Worm (Caenorhabditis elegans): ENCODE data around the gene Y69A2AR.24.

DNA sequence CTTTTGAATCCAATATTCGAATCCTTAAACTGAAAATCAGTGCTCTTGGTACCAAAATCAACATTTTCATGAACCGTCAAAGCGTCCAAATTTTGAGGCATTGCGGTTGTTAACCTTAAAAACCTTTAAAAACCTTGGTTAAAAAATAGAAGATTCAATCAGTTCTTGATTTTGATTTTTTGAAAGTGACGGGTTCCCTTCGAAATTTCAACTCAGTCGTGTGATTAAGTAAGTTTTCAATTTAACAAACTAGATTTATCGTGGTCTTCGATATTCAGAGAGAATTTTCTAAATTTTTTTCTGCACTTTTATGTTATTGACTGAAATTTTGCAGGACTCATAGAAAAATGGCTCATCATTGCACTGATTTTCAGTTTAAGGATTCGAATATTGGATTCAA, 4.4 kb upstream of the Y69A2AR.24 start, which contains the start of the genes Y69A2AR.25 and Y69A2AR.12:
- TF ChIP-seq him-1 (tag; optimal IDR thresholded peaks at IDR 0.05) (no peak), W03F9.2 (tag; optimal IDR thresholded peaks at IDR 0.05) (no peak)
